Fruit fly (Drosophila melanogaster): ENCODE results near the gene mei-217.

Gene mei-217

DNA sequence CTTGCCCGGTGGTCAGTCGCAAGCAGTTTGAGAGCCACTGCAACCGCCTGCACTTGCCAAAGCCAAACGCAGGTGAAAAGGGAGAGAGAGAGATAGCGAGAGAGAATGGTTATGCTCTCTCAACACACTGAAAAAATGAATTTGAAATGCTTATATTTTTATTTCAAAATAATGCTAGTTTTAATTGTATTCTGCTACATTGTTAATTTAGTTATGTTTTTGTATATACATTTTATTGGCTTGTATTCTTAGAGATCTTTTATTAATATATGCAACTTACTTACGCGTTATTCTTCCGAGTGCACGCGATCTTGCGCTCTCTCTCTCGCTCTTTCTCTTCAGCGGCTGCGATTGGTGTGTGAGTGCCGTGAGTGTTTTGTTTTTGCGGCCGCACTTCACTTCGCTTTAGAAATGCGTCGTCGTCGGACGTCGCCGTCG lies 35.7 kb upstream of the mei-217 start (continued):
- TF ChIP-seq CG7963 (GFP tag; IDR thresholded peaks at IDR 0.05; ENCODE audit: partially characterized antibody) (no peak), CG6765 (GFP tag; optimal IDR thresholded peaks at IDR 0.05) (peak; percentile 91), CG13624 (GFP tag; optimal IDR thresholded peaks at IDR 0.05) (peak; percentile 97), Jarid2 (GFP tag; optimal IDR thresholded peaks at IDR 0.05) (peak; percentile 84), Max (GFP tag; optimal IDR thresholded peaks at IDR 0.05) (peak; percentile 97), CG1233 (GFP tag; optimal IDR thresholded peaks at IDR 0.05) (peak; percentile 96), CG32532 (GFP tag; IDR thresholded peaks at IDR 0.05) (peak; percentile 98), Vsx1 (GFP tag; optimal IDR thresholded peaks at IDR 0.05) (peak; percentile 40), emc (GFP tag; optimal IDR thresholded peaks at IDR 0.05) (peak; percentile 81), Dad (GFP tag; optimal IDR thresholded peaks at IDR 0.05) (peak; percentile 96), CG10321 (GFP tag; IDR thresholded peaks at IDR 0.05) (peak; percentile 66; the same call in 1 of the 2 replicates), Dek (tag; optimal IDR thresholded peaks at IDR 0.05) (no peak), Hr3 (GFP tag; optimal IDR thresholded peaks at IDR 0.05) (peak; percentile 97), vnd (GFP tag; IDR thresholded peaks at IDR 0.05; ENCODE audit: partially characterized antibody) (no peak), prd (optimal IDR thresholded peaks at IDR 0.05) (no peak), prd (GFP tag; IDR thresholded peaks at IDR 0.05) (peak; percentile 99), CG7839 (tag; optimal IDR thresholded peaks at IDR 0.05) (peak; percentile 99), Ssrp (tag; optimal IDR thresholded peaks at IDR 0.05) (no peak), Eip74EF (GFP tag; optimal IDR thresholded peaks at IDR 0.05) (peak in 1 of 2 experiments; percentile 99), Stat92E (GFP tag; optimal IDR thresholded peaks at IDR 0.05) (peak in 1 of 3 experiments; percentile 99), CG13287 (GFP tag; IDR thresholded peaks at IDR 0.05; ENCODE audit: partially characterized antibody) (no peak), oc (tag; optimal IDR thresholded peaks at IDR 0.05) (no peak), Adf1 (GFP tag; IDR thresholded peaks at IDR 0.05) (no peak), CG15011 (GFP tag; optimal IDR thresholded peaks at IDR 0.05) (peak; percentile 95), gro (GFP tag; optimal IDR thresholded peaks at IDR 0.05) (peak; percentile 95), Rx (GFP tag; IDR thresholded peaks at IDR 0.05) (peak; percentile 96), CG11504 (tag; optimal IDR thresholded peaks at IDR 0.05) (peak; percentile 97), Side (GFP tag; optimal IDR thresholded peaks at IDR 0.05) (peak; percentile 91), ab (GFP tag; optimal IDR thresholded peaks at IDR 0.05) (no peak), GATAe (GFP tag; conservative IDR thresholded peaks at IDR 0.05) (peak; percentile 96), ssp (GFP tag; IDR thresholded peaks at IDR 0.05) (peak; percentile 94), sima (GFP tag; optimal IDR thresholded peaks at IDR 0.05) (peak; percentile 87), H15 (GFP tag; IDR thresholded peaks at IDR 0.05) (peak; percentile 99), luna (GFP tag; optimal IDR thresholded peaks at IDR 0.05) (peak; percentile 62), tup (GFP tag; optimal IDR thresholded peaks at IDR 0.05) (peak; percentile 95), Fer1 (GFP tag; optimal IDR thresholded peaks at IDR 0.05) (peak; percentile 98), Mrtf (GFP tag; IDR thresholded peaks at IDR 0.05) (peak; percentile 98), knrl (GFP tag; IDR thresholded peaks at IDR 0.05; ENCODE audit: partially characterized antibody) (no peak), CG32772 (GFP tag; IDR thresholded peaks at IDR 0.05) (peak; percentile 99), so (GFP tag; IDR thresholded peaks at IDR 0.05) (peak; percentile 97), HLHmδ (GFP tag; optimal IDR thresholded peaks at IDR 0.05) (no peak), hkb (optimal IDR thresholded peaks at IDR 0.05) (no peak), hkb (GFP tag; IDR thresholded peaks at IDR 0.05) (peak; percentile 99), caup (GFP tag; optimal IDR thresholded peaks at IDR 0.05; ENCODE audit: severe bottlenecking) (peak; percentile 96), CG3065 (GFP tag; optimal IDR thresholded peaks at IDR 0.05) (no peak), org-1 (GFP tag; optimal IDR thresholded peaks at IDR 0.05) (peak; percentile 79), mam (GFP tag; optimal IDR thresholded peaks at IDR 0.05) (peak; percentile 92), vfl (GFP tag; optimal IDR thresholded peaks at IDR 0.05) (no peak), grau (tag; optimal IDR thresholded peaks at IDR 0.05) (no peak)
